Fruit fly (Drosophila melanogaster): Measurements from ENCODE around the gene CG13384.

Gene CG13384

DNA sequence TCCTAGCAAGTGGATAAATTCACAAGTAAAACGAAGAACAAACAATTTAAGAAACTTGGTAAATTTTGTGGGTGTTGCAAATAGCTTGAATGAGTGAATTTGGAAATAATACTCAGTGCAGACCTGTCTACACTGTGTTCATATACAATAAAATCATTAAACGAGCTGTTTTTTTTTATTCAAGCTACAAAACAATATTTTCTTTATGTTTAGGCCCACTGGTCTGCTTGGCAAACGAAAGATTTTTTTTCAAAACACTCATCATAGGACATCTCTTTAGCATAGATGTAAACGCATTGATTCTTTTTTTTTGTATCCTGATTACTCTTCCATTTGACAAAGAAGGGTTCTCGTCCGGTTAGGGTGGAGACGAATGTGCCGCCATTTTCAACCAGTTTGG is 8.0 kb downstream of the CG13384 start, which contains the start of gene CG42820:
CG42820 (minus strand) TSS at position 101 of the 400 bp plus-strand sequence.
- TF ChIP-seq CG32121 (GFP tag; IDR thresholded peaks at IDR 0.05) (no peak), rn (GFP tag; IDR thresholded peaks at IDR 0.05) (no peak), EcR (GFP tag; optimal IDR thresholded peaks at IDR 0.05) (no peak), Pif1B (GFP tag; optimal IDR thresholded peaks at IDR 0.05) (no peak), CG10348 (GFP tag; IDR thresholded peaks at IDR 0.05) (no peak)

DNA sequence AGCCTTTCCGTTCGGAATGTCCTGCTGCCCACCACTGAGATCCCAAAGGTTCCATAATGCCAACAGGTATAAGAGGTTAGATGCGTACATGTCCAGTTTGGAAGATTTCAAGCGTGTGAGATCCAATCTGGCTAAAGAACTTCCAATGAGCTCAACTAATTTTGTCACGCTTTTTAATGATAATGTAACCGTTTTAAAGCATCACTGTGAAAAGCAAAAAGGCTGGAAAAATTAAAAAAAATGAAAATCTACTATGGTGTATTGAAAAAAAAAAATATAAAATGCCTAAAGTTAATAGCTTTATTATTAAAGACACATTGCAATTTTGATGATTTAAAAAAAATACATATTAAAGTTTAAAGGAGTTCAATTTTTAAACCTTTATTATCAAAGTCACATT is 8.9 kb downstream of the CG13384 start, which contains the start of gene Acp29AB:
Acp29AB (minus strand) TSS at position 101 of the 400 bp plus-strand sequence.
- no peak for TF ChIP-seq Snoo (tag; optimal IDR thresholded peaks at IDR 0.05)
- TF ChIP-seq fd96Ca (GFP tag; IDR thresholded peaks at IDR 0.05): no peak
- TF ChIP-seq CG32121 (GFP tag; IDR thresholded peaks at IDR 0.05): no peak
- TF ChIP-seq Pif1A (GFP tag; optimal IDR thresholded peaks at IDR 0.05): no peak
- TF ChIP-seq Pif1B (GFP tag; optimal IDR thresholded peaks at IDR 0.05): no peak
- no peak for TF ChIP-seq CG12605 (GFP tag; IDR thresholded peaks at IDR 0.05)
- no peak for TF ChIP-seq CG13204 (GFP tag; optimal IDR thresholded peaks at IDR 0.05)
- no peak for TF ChIP-seq CG10348 (GFP tag; IDR thresholded peaks at IDR 0.05)
- no peak for TF ChIP-seq EcR (GFP tag; optimal IDR thresholded peaks at IDR 0.05)
- TF ChIP-seq CG9948 (tag; optimal IDR thresholded peaks at IDR 0.05): no peak
- TF ChIP-seq CG15710 (tag; optimal IDR thresholded peaks at IDR 0.05): no peak

DNA sequence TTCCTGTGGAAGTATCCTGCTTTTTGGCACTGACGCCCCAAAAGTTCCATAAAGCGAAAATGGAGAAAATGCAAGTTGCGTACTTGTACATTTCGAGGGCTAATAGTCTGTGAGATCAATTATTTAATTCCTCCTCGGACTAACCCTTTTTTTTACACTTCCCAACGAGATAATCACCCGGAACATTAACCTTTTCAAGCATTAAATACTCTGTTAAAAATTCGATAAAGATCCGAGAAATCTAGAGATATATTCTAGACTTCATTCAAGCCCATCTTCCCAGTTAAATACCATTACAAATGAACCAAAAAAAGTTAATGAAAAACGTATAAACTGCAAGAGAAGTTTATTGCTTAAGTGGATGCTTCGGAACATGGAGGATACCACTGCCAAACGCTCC is 9.9 kb downstream of the CG13384 start, which contains the start of gene lectin-29Ca:
lectin-29Ca (minus strand) TSS at position 101 of the 400 bp plus-strand sequence.
- TF ChIP-seq Ets98B (GFP tag; IDR thresholded peaks at IDR 0.05): no peak
- TF ChIP-seq CG13204 (GFP tag; optimal IDR thresholded peaks at IDR 0.05): no peak
- no peak for TF ChIP-seq CG32121 (GFP tag; IDR thresholded peaks at IDR 0.05)
- TF ChIP-seq Snoo (tag; optimal IDR thresholded peaks at IDR 0.05): no peak
- no peak for TF ChIP-seq CG8159 (tag; optimal IDR thresholded peaks at IDR 0.05)
- TF ChIP-seq CG14655 (GFP tag; optimal IDR thresholded peaks at IDR 0.05): no peak
- no peak for TF ChIP-seq CG34367 (tag; optimal IDR thresholded peaks at IDR 0.05)
- TF ChIP-seq EcR (GFP tag; optimal IDR thresholded peaks at IDR 0.05): no peak
- no peak for TF ChIP-seq Pif1B (GFP tag; optimal IDR thresholded peaks at IDR 0.05)
- TF ChIP-seq CG8301 (tag; optimal IDR thresholded peaks at IDR 0.05): no peak

DNA sequence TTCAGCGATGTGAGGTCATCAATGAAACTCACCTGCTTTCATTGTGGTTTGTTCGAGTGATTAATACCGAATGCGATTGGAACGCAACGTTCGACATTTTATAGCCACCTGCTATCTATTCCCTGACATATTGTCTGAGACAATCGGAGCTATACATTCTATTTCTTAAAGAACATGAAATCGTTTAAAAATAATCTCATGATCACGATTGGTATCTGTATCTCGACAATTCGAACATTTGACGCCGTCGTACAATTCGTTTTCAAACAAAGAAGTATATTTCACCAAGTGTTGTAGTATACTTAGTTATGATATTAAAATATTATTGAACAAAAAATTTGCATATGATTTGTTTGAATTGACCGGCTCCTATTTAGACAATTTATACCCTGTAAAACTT is 10.6 kb downstream of the CG13384 start, which contains the start of gene Peritrophin-15b:
Peritrophin-15b (minus strand) TSS at position 101 of the 400 bp plus-strand sequence.
- no peak for TF ChIP-seq CG10348 (GFP tag; IDR thresholded peaks at IDR 0.05)
- TF ChIP-seq CG9948 (tag; optimal IDR thresholded peaks at IDR 0.05): no peak
- TF ChIP-seq CG8159 (tag; optimal IDR thresholded peaks at IDR 0.05): no peak
- TF ChIP-seq CG4496 (GFP tag; IDR thresholded peaks at IDR 0.05): no peak
- TF ChIP-seq gl (tag; optimal IDR thresholded peaks at IDR 0.05): no peak
- no peak for TF ChIP-seq Snoo (tag; optimal IDR thresholded peaks at IDR 0.05)
- TF ChIP-seq rn (GFP tag; IDR thresholded peaks at IDR 0.05): no peak
- no peak for TF ChIP-seq fd96Ca (GFP tag; IDR thresholded peaks at IDR 0.05)
- no peak for TF ChIP-seq CG32121 (GFP tag; IDR thresholded peaks at IDR 0.05)
- no peak for TF ChIP-seq CG34367 (tag; optimal IDR thresholded peaks at IDR 0.05)
- TF ChIP-seq EcR (GFP tag; optimal IDR thresholded peaks at IDR 0.05): no peak
- no peak for TF ChIP-seq CG8301 (tag; optimal IDR thresholded peaks at IDR 0.05)
- no peak for TF ChIP-seq CG15710 (tag; optimal IDR thresholded peaks at IDR 0.05)
- TF ChIP-seq Pif1A (GFP tag; optimal IDR thresholded peaks at IDR 0.05): no peak
- no peak for TF ChIP-seq CG17806 (tag; optimal IDR thresholded peaks at IDR 0.05)
- TF ChIP-seq Ets98B (GFP tag; IDR thresholded peaks at IDR 0.05): no peak
- no peak for TF ChIP-seq D1 (tag; optimal IDR thresholded peaks at IDR 0.05)
- no peak for TF ChIP-seq CG12605 (GFP tag; IDR thresholded peaks at IDR 0.05)
- TF ChIP-seq Pif1B (GFP tag; optimal IDR thresholded peaks at IDR 0.05): no peak

DNA sequence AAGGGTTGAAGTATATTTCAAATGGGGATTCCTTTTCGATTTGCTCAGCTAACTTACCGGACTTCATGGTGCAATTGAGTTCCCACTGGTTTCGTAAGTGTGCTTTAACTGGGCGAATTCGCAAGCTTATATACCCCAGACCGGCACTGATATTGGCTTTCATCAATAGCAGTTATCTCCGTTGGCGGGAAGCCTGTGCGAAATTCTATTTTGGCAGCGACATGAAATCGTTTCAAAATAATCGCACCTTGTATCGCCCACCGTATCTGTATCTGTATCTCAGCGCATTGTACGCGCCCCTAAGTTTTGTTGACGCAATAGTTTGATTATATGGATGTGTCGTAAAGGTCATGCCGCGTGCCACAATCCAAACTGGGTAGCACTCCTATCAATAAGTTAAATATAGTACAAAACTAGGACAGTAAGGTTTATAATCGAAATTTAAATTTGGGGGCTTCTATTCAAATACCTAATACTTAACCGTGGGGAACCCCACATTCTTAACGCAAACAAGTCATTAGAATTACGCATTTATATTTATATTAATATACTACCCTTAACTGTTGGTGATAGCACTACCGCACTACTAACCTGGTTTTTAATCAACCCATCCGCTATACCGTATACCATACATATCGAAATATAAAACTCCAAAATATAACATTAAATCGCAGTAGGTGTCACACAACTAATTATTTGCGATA is 11.9 kb downstream of the CG13384 start, which contains the start of the genes Peritrophin-15a and CG13385:
Peritrophin-15a (minus strand) TSS at position 101 of the 704 bp plus-strand sequence.
CG13385 (plus strand) TSS at position 654 of the 704 bp plus-strand sequence.
- TF ChIP-seq rn (GFP tag; IDR thresholded peaks at IDR 0.05) (no peak), CG8301 (tag; optimal IDR thresholded peaks at IDR 0.05) (no peak), CG17806 (tag; optimal IDR thresholded peaks at IDR 0.05) (no peak), CG8159 (tag; optimal IDR thresholded peaks at IDR 0.05) (no peak), CG14655 (GFP tag; optimal IDR thresholded peaks at IDR 0.05) (no peak), CG10348 (GFP tag; IDR thresholded peaks at IDR 0.05) (no peak), CG4496 (GFP tag; IDR thresholded peaks at IDR 0.05) (no peak), Pif1B (GFP tag; optimal IDR thresholded peaks at IDR 0.05) (no peak), Ets98B (GFP tag; IDR thresholded peaks at IDR 0.05) (no peak)

DNA sequence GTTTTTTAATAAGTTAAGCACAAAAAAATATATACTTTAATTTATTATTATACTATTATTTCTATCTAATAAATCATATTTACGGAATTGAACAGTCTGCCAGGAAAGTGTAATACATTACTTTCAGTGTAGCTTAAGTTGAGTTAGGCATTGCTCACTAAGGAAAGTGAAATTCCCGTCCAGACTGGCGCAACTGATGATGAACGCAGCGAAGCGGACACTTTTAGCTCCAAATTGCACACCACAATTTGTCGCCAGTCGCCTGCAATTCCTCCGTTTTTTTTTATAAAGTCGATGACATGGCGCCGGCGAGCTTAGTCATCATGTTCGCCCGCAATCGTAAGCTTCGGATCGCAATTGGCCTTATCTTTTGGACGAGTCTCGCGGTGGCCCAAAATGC is 14.5 kb downstream of the CG13384 start, which contains the start of gene CG13386:
CG13386 (plus strand) TSS at position 301 of the 400 bp plus-strand sequence.
- TF ChIP-seq CG14655 (GFP tag; optimal IDR thresholded peaks at IDR 0.05) (no peak), Pif1A (GFP tag; optimal IDR thresholded peaks at IDR 0.05) (no peak), CG12605 (GFP tag; IDR thresholded peaks at IDR 0.05) (no peak), D1 (tag; optimal IDR thresholded peaks at IDR 0.05) (no peak)

Measured in whole organism, pupa.